Worm (Caenorhabditis elegans) whole organism, midembryonic: ENCODE data around the gene sdz-7.

Source experiments
- cog-1 ChIP-seq: sonication (generic microtip); optimal IDR thresholded peaks from 2 replicates; lab custom pipeline; 2016; ENCODE audit warnings: missing genetic modification characterization, missing compliant biosample characterization
- flt-1 ChIP-seq: fragments of 200-800 bp; sonication (Bioruptor generic); IDR thresholded peaks from 2 replicates; pipeline ENCODE4 v1.3.6; 2022; ENCODE audit warnings: missing genetic modification characterization, missing compliant biosample characterization
- tab-1 ChIP-seq: fragments of 200-800 bp; sonication (Bioruptor generic); IDR thresholded peaks from 2 replicates; pipeline ENCODE4 v1.3.6; 2022; ENCODE audit warnings: missing genetic modification characterization, missing compliant biosample characterization
- ztf-23 ChIP-seq: fragments of 200-800 bp; sonication (Bioruptor generic); IDR thresholded peaks from 2 replicates; pipeline ENCODE4 v1.3.6; 2022; ENCODE audit warnings: missing genetic modification reagents, missing genetic modification characterization, missing compliant biosample characterization
- ztf-29 ChIP-seq: fragments of 200-800 bp; sonication (Bioruptor generic); IDR thresholded peaks from 2 replicates; pipeline ENCODE4 v1.3.6; 2022; ENCODE audit warnings: missing genetic modification reagents, missing genetic modification characterization, missing compliant biosample characterization

- TF ChIP-seq ztf-29 (GFP tag; lab: Robert Waterston, UW): no peak
- no peak for TF ChIP-seq cog-1
- no peak for TF ChIP-seq flt-1 (GFP tag; lab: Robert Waterston, UW)
- no peak for TF ChIP-seq ztf-23 (GFP tag; lab: Robert Waterston, UW)
- no peak for TF ChIP-seq tab-1 (GFP tag; lab: Robert Waterston, UW)
These were observed 33.5 kb upstream of the sdz-7 start for ce11 chrII:3911284-3911683.
